Fruit fly (Drosophila melanogaster): ENCODE results near the gene dpr4.

The dpr4 gene

dm6 chr3R:11562326-11563109, 19.8 kb upstream of the dpr4 start (continued):
- TF ChIP-seq CG9139 (GFP tag; optimal IDR thresholded peaks at IDR 0.05) (peak; percentile 83), CG31627 (GFP tag; optimal IDR thresholded peaks at IDR 0.05) (peak; percentile 96), CG6808 (GFP tag; optimal IDR thresholded peaks at IDR 0.05) (peak; percentile 96), CG11902 (GFP tag; optimal IDR thresholded peaks at IDR 0.05) (peak; percentile 95), Eip93F (GFP tag; optimal IDR thresholded peaks at IDR 0.05) (peak; percentile 86), CG8119 (GFP tag; IDR thresholded peaks at IDR 0.05) (peak; percentile 87), Smox (GFP tag; optimal IDR thresholded peaks at IDR 0.05) (peak; percentile 95), eg (GFP tag; IDR thresholded peaks at IDR 0.05) (peak; percentile 97), Hr39 (GFP tag; optimal IDR thresholded peaks at IDR 0.05) (peak; percentile 95), OdsH (GFP tag; optimal IDR thresholded peaks at IDR 0.05) (peak; percentile 94), CG1621 (tag; optimal IDR thresholded peaks at IDR 0.05) (peak; percentile 90), net (GFP tag; optimal IDR thresholded peaks at IDR 0.05) (peak; percentile 93), CG6163 (GFP tag; IDR thresholded peaks at IDR 0.05) (peak; percentile 98), CG8319 (GFP tag; optimal IDR thresholded peaks at IDR 0.05) (peak; percentile 95), lz (GFP tag; optimal IDR thresholded peaks at IDR 0.05) (peak; percentile 95), topi (GFP tag; optimal IDR thresholded peaks at IDR 0.05) (peak; percentile 96), Sox102F (GFP tag; optimal IDR thresholded peaks at IDR 0.05) (peak; percentile 96), CG10669 (GFP tag; optimal IDR thresholded peaks at IDR 0.05) (peak; percentile 94), dac (GFP tag; optimal IDR thresholded peaks at IDR 0.05) (peak; percentile 74), CG3032 (tag; optimal IDR thresholded peaks at IDR 0.05) (peak; percentile 96), salr (GFP tag; optimal IDR thresholded peaks at IDR 0.05) (peak; percentile 80 to 88), achi (GFP tag; optimal IDR thresholded peaks at IDR 0.05) (peak; percentile 90), CG6854 (GFP tag; optimal IDR thresholded peaks at IDR 0.05) (peak; percentile 91), fd85E (GFP tag; optimal IDR thresholded peaks at IDR 0.05) (peak; percentile 95), Blimp-1 (GFP tag; optimal IDR thresholded peaks at IDR 0.05) (peak; percentile 96), CG11762 (GFP tag; optimal IDR thresholded peaks at IDR 0.05; ENCODE audit: insufficient read depth) (peak; percentile 98)

DNA sequence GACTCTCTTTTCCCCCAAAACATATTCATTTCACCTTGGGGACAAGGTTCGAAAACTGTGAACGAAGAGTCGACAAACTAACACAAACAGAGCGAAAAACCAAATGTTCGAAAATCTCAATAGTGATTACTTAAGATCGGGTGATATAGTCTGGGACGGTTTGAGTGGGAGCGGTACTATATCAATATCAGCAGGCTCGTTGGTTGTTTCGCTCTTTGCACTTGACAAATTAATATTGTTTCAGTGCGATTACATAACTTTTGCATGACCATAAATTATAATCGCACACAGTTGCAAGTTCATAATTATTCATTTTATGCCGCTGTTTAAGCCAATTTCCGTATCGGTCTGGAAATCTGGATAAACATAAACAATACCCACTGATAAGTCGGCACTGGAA, 18.9 kb upstream of the dpr4 start:
- TF ChIP-seq OdsH (GFP tag; optimal IDR thresholded peaks at IDR 0.05) (no peak), fd85E (GFP tag; optimal IDR thresholded peaks at IDR 0.05) (no peak), Sox102F (GFP tag; optimal IDR thresholded peaks at IDR 0.05) (no peak), esn (GFP tag; optimal IDR thresholded peaks at IDR 0.05) (no peak)

DNA sequence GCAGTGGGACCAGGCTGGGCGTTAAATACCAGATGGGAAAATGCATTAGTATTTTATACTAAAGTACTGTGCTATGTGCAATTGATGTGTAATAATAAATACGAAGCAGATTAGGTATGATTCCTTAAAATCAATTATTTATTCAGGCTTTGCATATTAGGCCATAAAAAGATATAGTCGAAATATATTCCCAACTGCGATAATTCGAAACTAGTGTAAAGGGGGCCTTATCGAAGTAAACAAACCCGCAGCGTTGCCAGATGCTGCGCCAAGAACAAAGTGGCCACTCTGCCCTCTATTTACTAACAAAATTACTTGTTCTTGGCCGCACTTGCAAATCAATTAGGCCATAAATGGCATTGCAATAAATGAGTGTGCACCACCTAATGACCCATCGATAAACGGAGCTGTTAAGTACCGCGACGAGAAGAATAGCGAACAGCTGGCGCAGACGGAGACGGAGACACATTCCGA, 14.8 kb upstream of the dpr4 start, which contains the start of gene CG10898:
Gene CG10898, plus strand, starts transcription at position 285 of the 474 bp plus-strand sequence.
- TF ChIP-seq salr (GFP tag; optimal IDR thresholded peaks at IDR 0.05) (peak; percentile 39 to 47), Met (GFP tag; optimal IDR thresholded peaks at IDR 0.05) (peak; percentile 65), OdsH (GFP tag; optimal IDR thresholded peaks at IDR 0.05) (peak; percentile 73), pdm3 (GFP tag; optimal IDR thresholded peaks at IDR 0.05) (peak; percentile 86), CG16779 (tag; optimal IDR thresholded peaks at IDR 0.05) (no peak), Lpt (GFP tag; optimal IDR thresholded peaks at IDR 0.05) (peak; percentile 59), CG8119 (GFP tag; IDR thresholded peaks at IDR 0.05) (peak; percentile 80), fkh (GFP tag; optimal IDR thresholded peaks at IDR 0.05) (peak; percentile 99), CG7368 (GFP tag; optimal IDR thresholded peaks at IDR 0.05) (peak; percentile 69), cyc (GFP tag; optimal IDR thresholded peaks at IDR 0.05) (peak; percentile 84), Blimp-1 (GFP tag; optimal IDR thresholded peaks at IDR 0.05) (peak; percentile 22), CG9139 (GFP tag; optimal IDR thresholded peaks at IDR 0.05) (no peak), dac (GFP tag; optimal IDR thresholded peaks at IDR 0.05) (peak; percentile 52), CG6276 (GFP tag; optimal IDR thresholded peaks at IDR 0.05) (peak; percentile 8), topi (GFP tag; optimal IDR thresholded peaks at IDR 0.05) (peak; percentile 76), CG4318 (GFP tag; optimal IDR thresholded peaks at IDR 0.05) (peak; percentile 46), Sox14 (GFP tag; optimal IDR thresholded peaks at IDR 0.05) (peak; percentile 82), CG34406 (GFP tag; optimal IDR thresholded peaks at IDR 0.05) (peak; percentile 58), CG10669 (GFP tag; optimal IDR thresholded peaks at IDR 0.05) (peak; percentile 62), Gug (GFP tag; IDR thresholded peaks at IDR 0.05) (peak; percentile 72), Ets96B (tag; optimal IDR thresholded peaks at IDR 0.05) (peak; percentile 69), fd85E (GFP tag; optimal IDR thresholded peaks at IDR 0.05) (no peak), svp (GFP tag) (peak; percentile 86), CG8632 (GFP tag; optimal IDR thresholded peaks at IDR 0.05) (peak; percentile 51), CG6792 (GFP tag; optimal IDR thresholded peaks at IDR 0.05) (peak; percentile 59), Eip75B (GFP tag; optimal IDR thresholded peaks at IDR 0.05) (peak; percentile 74), fd59A (GFP tag; optimal IDR thresholded peaks at IDR 0.05) (peak; percentile 28), eg (GFP tag; IDR thresholded peaks at IDR 0.05) (peak; percentile 90), Sox102F (GFP tag; optimal IDR thresholded peaks at IDR 0.05) (peak; percentile 59), CG6808 (GFP tag; optimal IDR thresholded peaks at IDR 0.05) (peak; percentile 58)

Measured in whole organism, prepupa.